Worm (Caenorhabditis elegans): ENCODE results near the gene C17E7.4.

ce11 chrV:3912472-3912871 is 19.8 kb downstream of the C17E7.4 start, which contains the start of gene srx-68:
- no peak for TF ChIP-seq ceh-30 (tag; optimal IDR thresholded peaks at IDR 0.05)
- TF ChIP-seq sox-4 (tag; optimal IDR thresholded peaks at IDR 0.05), result no peak
- TF ChIP-seq ceh-6 (GFP tag; optimal IDR thresholded peaks at IDR 0.05), result no peak
- TF ChIP-seq odd-2 (tag; optimal IDR thresholded peaks at IDR 0.05), result no peak

Data from whole organism, late embryonic.